Fruit fly (Drosophila melanogaster) whole organism, wandering third instar larva: ENCODE data around the gene Oatp33Eb.

Experiments used
- CG32264 ChIP-seq: fragments of 200-800 bp; sonication (Bioruptor generic); optimal IDR thresholded peaks from 2 replicates; lab custom pipeline; 2016; ENCODE audit warnings: missing biosample characterization, missing genetic modification characterization
- CrebA ChIP-seq: fragments of 200-800 bp; sonication (Bioruptor generic); optimal IDR thresholded peaks from 2 replicates; lab custom pipeline; 2016; ENCODE audit warnings: missing biosample characterization, mild to moderate bottlenecking, missing genetic modification characterization, borderline replicate concordance
- GATAd ChIP-seq: sonication (Bioruptor generic); optimal IDR thresholded peaks from 2 replicates; lab custom pipeline; 2016; ENCODE audit warnings: missing biosample characterization, missing genetic modification characterization
- Hnf4 ChIP-seq: fragments of 200-800 bp; sonication (Bioruptor generic); optimal IDR thresholded peaks from 2 replicates; lab custom pipeline; 2016; ENCODE audit warnings: missing biosample characterization, mild to moderate bottlenecking, missing genetic modification characterization
- Hr78 ChIP-seq: fragments of >200 bp; optimal IDR thresholded peaks from 2 replicates; lab custom pipeline; 2017; ENCODE audit warnings: missing biosample characterization, missing genetic modification characterization
- Hr83 ChIP-seq: fragments of 200-300 bp; sonication (Bioruptor generic); optimal IDR thresholded peaks from 2 replicates; lab custom pipeline; 2016; ENCODE audit warnings: missing biosample characterization, mild to moderate bottlenecking, missing genetic modification characterization, moderate library complexity; ENCODE audit not compliant: poor library complexity, severe bottlenecking
- Jra ChIP-seq: sonication (Bioruptor generic); optimal IDR thresholded peaks from 2 replicates; lab custom pipeline; 2016; ENCODE audit warnings: missing biosample characterization, missing genetic modification characterization
- Mio ChIP-seq: sonication (Bioruptor generic); optimal IDR thresholded peaks from 2 replicates; lab custom pipeline; 2016; ENCODE audit warnings: missing biosample characterization, missing genetic modification characterization
- Myc ChIP-seq: fragments of >200 bp; optimal IDR thresholded peaks from 2 replicates; lab custom pipeline; 2017
- N ChIP-seq: fragments of >200 bp; optimal IDR thresholded peaks from 2 replicates; lab custom pipeline; 2018; ENCODE audit warnings: missing biosample characterization, missing external identifiers, missing genetic modification characterization
- OdsH ChIP-seq: fragments of 200-800 bp; sonication (Bioruptor generic); optimal IDR thresholded peaks from 2 replicates; lab custom pipeline; 2016; ENCODE audit warnings: missing biosample characterization, mild to moderate bottlenecking, missing genetic modification characterization
- Rel ChIP-seq, 2 experiments: fragments of 200-800 bp; sonication (Bioruptor generic) in 1 of 2; optimal IDR thresholded peaks; 2 replicates in 1 of 2; 3 replicates in 1 of 2; lab custom pipeline; 2016 to 2019; ENCODE audit warnings: mild to moderate bottlenecking in 2 of 2, missing biosample characterization in 2 of 2, missing genetic modification characterization in 2 of 2, moderate library complexity in 1 of 2
- Sp1 ChIP-seq: fragments of 200-800 bp; sonication (Bioruptor generic); optimal IDR thresholded peaks from 3 replicates; lab custom pipeline; 2019; ENCODE audit warnings: missing biosample characterization, mild to moderate bottlenecking, missing genetic modification characterization, moderate library complexity
- Vsx2 ChIP-seq: fragments of 200-300, 225-300 bp; sonication (Bioruptor generic); optimal IDR thresholded peaks from 2 replicates; lab custom pipeline; 2018; ENCODE audit warnings: missing biosample characterization, missing genetic modification characterization; ENCODE audit not compliant: partially characterized antibody
- br ChIP-seq: fragments of 200-800 bp; sonication (Bioruptor generic); optimal IDR thresholded peaks from 2 replicates; lab custom pipeline; 2016; ENCODE audit warnings: missing biosample characterization, missing genetic modification characterization
- dl ChIP-seq, 2 experiments: fragments of 175-275, 200-275 bp in 1 of 2; fragments of 200-275 bp in 1 of 2; sonication (Bioruptor generic); optimal IDR thresholded peaks; lab custom pipeline; 2018; ENCODE audit warnings: mild to moderate bottlenecking in 2 of 2, missing biosample characterization in 2 of 2, missing genetic modification characterization in 2 of 2, moderate library complexity in 2 of 2; ENCODE audit not compliant: partially characterized antibody in 2 of 2, insufficient read depth in 1 of 2
- dmrt93B ChIP-seq: fragments of 200-800 bp; sonication (Bioruptor generic); optimal IDR thresholded peaks from 2 replicates; lab custom pipeline; 2018; ENCODE audit warnings: missing biosample characterization, mild to moderate bottlenecking, missing genetic modification characterization
- ey ChIP-seq: fragments of 200-800 bp; sonication (Bioruptor generic); optimal IDR thresholded peaks from 2 replicates; lab custom pipeline; 2016; ENCODE audit warnings: missing biosample characterization, missing genetic modification characterization
- foxo ChIP-seq, 2 experiments: fragments of 200-800 bp; sonication (Bioruptor generic); optimal IDR thresholded peaks; 2 replicates in 1 of 2; 3 replicates in 1 of 2; lab custom pipeline; 2016 to 2017; ENCODE audit warnings: missing biosample characterization in 2 of 2, missing genetic modification characterization in 2 of 2
- fru ChIP-seq: fragments of 200-800 bp; sonication (Bioruptor generic); optimal IDR thresholded peaks from 3 replicates; lab custom pipeline; 2016; ENCODE audit warnings: missing biosample characterization, mild to moderate bottlenecking, missing genetic modification characterization
- h ChIP-seq: fragments of 200-800 bp; sonication (Bioruptor generic); optimal IDR thresholded peaks from 3 replicates; lab custom pipeline; 2016; ENCODE audit warnings: missing biosample characterization, mild to moderate bottlenecking, missing genetic modification characterization
- jim ChIP-seq: fragments of 175-275, 200-325 bp; sonication (Bioruptor generic); optimal IDR thresholded peaks from 2 replicates; lab custom pipeline; 2016; ENCODE audit warnings: missing biosample characterization, mild to moderate bottlenecking, missing genetic modification characterization
- lola ChIP-seq: fragments of >200 bp; optimal IDR thresholded peaks from 2 replicates; lab custom pipeline; 2017; ENCODE audit warnings: missing biosample characterization, missing genetic modification characterization
- pan ChIP-seq: fragments of >200 bp; optimal IDR thresholded peaks from 2 replicates; lab custom pipeline; 2017
- psq ChIP-seq: fragments of 200-800 bp; sonication (Bioruptor generic); optimal IDR thresholded peaks from 3 replicates; lab custom pipeline; 2017; ENCODE audit warnings: missing biosample characterization, mild to moderate bottlenecking, missing genetic modification characterization, moderate library complexity
- rgr ChIP-seq: fragments of 200-800 bp; sonication (Bioruptor generic); optimal IDR thresholded peaks from 3 replicates; lab custom pipeline; 2016; ENCODE audit warnings: missing biosample characterization, mild to moderate bottlenecking, missing genetic modification characterization
- sv ChIP-seq: fragments of 200-800 bp; sonication (Bioruptor generic); optimal IDR thresholded peaks from 3 replicates; lab custom pipeline; 2016; ENCODE audit warnings: missing biosample characterization, missing genetic modification characterization
- usp ChIP-seq: fragments of >200 bp; optimal IDR thresholded peaks from 2 replicates; lab custom pipeline; 2017; ENCODE audit warnings: missing biosample characterization, missing genetic modification characterization

Gene Oatp33Eb

DNA sequence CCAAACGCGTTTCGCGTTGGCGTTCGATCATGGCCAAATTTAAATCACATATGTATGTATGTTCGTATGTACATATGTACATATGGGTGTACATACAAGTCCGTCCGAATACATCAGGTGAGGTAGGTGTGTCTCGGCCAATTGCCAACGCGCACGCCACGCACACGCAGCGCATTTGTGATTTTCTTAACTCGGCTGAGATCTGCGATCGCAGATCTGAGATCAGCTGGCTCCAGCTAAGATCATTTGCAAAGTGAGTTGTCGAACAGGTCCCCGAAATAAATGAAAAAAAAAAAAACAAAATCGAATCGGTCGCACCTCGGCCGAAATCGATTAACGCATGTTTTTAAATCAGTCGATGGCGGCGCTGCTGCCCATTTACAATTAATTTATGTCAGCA lies 21.0 kb downstream of the Oatp33Eb start:
- TF ChIP-seq h (GFP tag; lab: Kevin White, UChicago) (peak; percentile 59), fru (GFP tag; lab: Kevin White, UChicago) (no peak)

DNA sequence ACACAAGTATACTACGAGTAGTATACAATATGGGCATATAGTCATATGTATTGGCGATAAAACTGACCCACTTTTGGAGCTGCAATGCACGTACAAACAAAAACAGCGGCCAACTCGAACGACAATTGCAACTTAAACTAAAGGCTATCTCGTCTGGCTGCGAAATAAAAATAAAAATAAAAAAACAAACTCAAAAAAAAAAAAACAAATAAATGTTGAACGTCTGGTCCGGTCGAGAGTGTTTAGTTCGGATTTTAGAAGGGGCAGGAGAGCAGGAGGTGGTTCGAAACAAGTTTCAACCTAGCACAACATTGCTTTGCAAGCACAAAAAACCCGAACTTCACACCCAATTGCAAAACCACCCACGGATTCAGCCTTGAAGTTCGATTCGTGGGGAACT lies 23.7 kb downstream of the Oatp33Eb start:
- TF ChIP-seq Rel (GFP tag; optimal IDR thresholded peaks at IDR 0.05; lab: Kevin White, UChicago) (no peak), Rel (tag; optimal IDR thresholded peaks at IDR 0.05; lab: Kevin White, UChicago) (no peak), Mio (GFP tag; lab: Kevin White, UChicago) (no peak), lola (GFP tag; lab: Kevin White, UChicago) (no peak), CG32264 (GFP tag; lab: Kevin White, UChicago) (no peak)

DNA sequence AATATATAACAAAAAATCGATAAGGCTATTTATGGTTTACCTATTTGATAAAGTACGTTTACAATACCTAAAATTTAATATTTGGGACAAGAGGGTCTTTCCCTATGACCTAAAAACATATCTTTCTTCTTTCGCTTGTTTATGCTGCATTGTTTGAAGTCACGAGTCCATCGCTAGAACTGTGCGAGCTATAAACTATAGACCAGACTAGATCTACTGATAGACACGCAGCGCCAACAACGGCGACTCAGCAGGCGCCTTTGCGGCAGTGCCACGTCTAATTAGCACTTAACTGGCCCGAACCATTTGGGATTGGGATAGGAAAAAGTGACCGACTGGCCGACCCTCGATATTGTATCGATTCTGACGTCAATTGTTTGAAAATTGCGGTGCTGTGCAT lies 24.7 kb downstream of the Oatp33Eb start:
- TF ChIP-seq psq (GFP tag; lab: Kevin White, UChicago): no peak
- no peak for TF ChIP-seq br (GFP tag; lab: Kevin White, UChicago)
- no peak for TF ChIP-seq usp (GFP tag; lab: Kevin White, UChicago)
- TF ChIP-seq Mio (GFP tag; lab: Kevin White, UChicago): no peak
- no peak for TF ChIP-seq OdsH (GFP tag; lab: Kevin White, UChicago)
- no peak for TF ChIP-seq sv (GFP tag; lab: Kevin White, UChicago)
- TF ChIP-seq Hr83 (GFP tag; lab: Kevin White, UChicago): no peak
- no peak for TF ChIP-seq rgr (GFP tag; lab: Kevin White, UChicago)
- TF ChIP-seq foxo (GFP tag; optimal IDR thresholded peaks at IDR 0.05; lab: Kevin White, UChicago): no peak
- TF ChIP-seq fru (GFP tag; lab: Kevin White, UChicago): no peak
- no peak for TF ChIP-seq Sp1
- TF ChIP-seq Rel (GFP tag; optimal IDR thresholded peaks at IDR 0.05; lab: Kevin White, UChicago): no peak
- no peak for TF ChIP-seq Rel (tag; optimal IDR thresholded peaks at IDR 0.05; lab: Kevin White, UChicago)
- TF ChIP-seq pan (lab: Kevin White, UChicago): no peak
- TF ChIP-seq CrebA: no peak
- no peak for TF ChIP-seq dl (GFP tag; optimal IDR thresholded peaks at IDR 0.05; lab: Kevin White, UChicago; ENCODE audit: insufficient read depth in 1 of 2, partially characterized antibody in 2 of 2)
- no peak for TF ChIP-seq Jra (GFP tag; lab: Kevin White, UChicago)

DNA sequence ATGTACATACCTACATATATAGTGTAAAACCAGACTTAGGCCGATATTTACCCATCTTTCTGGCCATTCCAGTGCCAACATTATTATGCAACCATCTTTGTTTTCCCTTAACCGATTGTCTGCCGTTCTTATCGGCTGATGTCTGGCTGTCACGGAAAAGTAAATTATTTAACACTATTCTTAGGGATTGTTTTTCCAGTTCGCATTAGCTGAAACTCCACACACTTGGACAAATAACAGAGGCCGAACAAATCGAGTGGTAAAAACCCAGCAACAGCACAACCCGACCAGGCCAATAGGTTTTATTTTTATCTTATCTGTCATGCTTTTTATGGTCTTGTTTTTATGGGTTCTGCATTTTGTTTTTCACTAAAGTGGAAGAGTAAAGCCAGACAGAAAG lies 25.3 kb downstream of the Oatp33Eb start:
- TF ChIP-seq Myc (lab: Kevin White, UChicago) (no peak), jim (no peak), GATAd (GFP tag; lab: Kevin White, UChicago) (no peak), dmrt93B (GFP tag; lab: Kevin White, UChicago) (no peak)

DNA sequence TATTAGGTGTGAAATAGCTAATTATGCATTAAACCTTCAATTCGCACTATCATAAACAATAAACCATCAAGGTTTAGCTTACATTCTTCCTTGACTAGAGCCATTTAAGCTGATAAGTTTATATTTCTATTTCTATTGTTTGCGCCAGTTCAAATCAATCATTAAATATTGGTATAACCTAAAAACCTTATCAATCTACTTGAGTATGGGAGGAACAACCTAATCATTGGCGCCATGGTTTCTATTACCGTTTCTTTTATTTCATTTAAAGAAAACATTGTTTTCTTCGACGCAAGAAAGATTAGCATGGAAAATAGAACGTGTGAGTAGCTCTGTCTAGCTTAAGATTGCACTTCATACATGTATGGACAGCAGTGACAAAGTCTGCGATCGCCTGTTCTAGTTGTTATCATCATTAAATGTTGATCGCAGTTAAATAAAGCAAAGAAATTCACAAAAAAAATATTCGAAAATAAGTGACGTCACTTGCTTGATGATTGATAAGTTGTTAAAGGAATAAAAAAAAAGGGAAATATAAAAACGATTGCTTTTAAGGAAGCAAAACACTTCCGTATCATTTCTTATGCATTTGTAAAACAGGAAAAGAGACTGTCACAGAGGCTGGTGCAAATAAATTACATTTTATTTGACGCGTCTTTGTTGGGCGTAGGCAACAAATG lies 26.1 kb downstream of the Oatp33Eb start:
- no peak for TF ChIP-seq Hr78 (GFP tag; lab: Kevin White, UChicago)
- TF ChIP-seq Hnf4 (GFP tag; lab: Kevin White, UChicago): peak; percentile 13
- peak; percentile 3 for TF ChIP-seq Sp1
- TF ChIP-seq ey (GFP tag; lab: Kevin White, UChicago): no peak
- TF ChIP-seq Vsx2 (GFP tag; lab: Kevin White, UChicago): no peak
- peak; percentile 17 for TF ChIP-seq br (GFP tag; lab: Kevin White, UChicago)
- TF ChIP-seq Myc (lab: Kevin White, UChicago): no peak
- no peak for TF ChIP-seq Rel (GFP tag; optimal IDR thresholded peaks at IDR 0.05; lab: Kevin White, UChicago)
- peak; percentile 40 for TF ChIP-seq Rel (tag; optimal IDR thresholded peaks at IDR 0.05; lab: Kevin White, UChicago)
- TF ChIP-seq Hr83 (GFP tag; lab: Kevin White, UChicago): no peak
- peak; percentile 5 for TF ChIP-seq h (GFP tag; lab: Kevin White, UChicago)
- no peak for TF ChIP-seq GATAd (GFP tag; lab: Kevin White, UChicago)
- no peak for TF ChIP-seq N (GFP tag; lab: Kevin White, UChicago)
- no peak for TF ChIP-seq dl (GFP tag; optimal IDR thresholded peaks at IDR 0.05; lab: Kevin White, UChicago; ENCODE audit: insufficient read depth in 1 of 2, partially characterized antibody in 2 of 2)
